Worm (Caenorhabditis elegans) whole organism, young adult: Measurements from ENCODE around the gene H40L08.3.

ENCODE experiments used
- B0336.3 ChIP-seq: fragments of 200-800 bp; sonication (Bioruptor generic); IDR thresholded peaks from 2 replicates; pipeline ENCODE4 v1.3.6; 2022; ENCODE audit warnings: missing genetic modification characterization, missing compliant biosample characterization
- C17E4.6 ChIP-seq: fragments of 200-800 bp; sonication (Bioruptor generic); IDR thresholded peaks from 2 replicates; pipeline ENCODE4 v1.3.6; 2022; ENCODE audit warnings: missing genetic modification reagents, missing genetic modification characterization, missing compliant biosample characterization
- F10E7.11 ChIP-seq: sonication (generic microtip); optimal IDR thresholded peaks from 2 replicates; lab custom pipeline; 2017; ENCODE audit warnings: mild to moderate bottlenecking, missing genetic modification characterization, moderate library complexity, missing compliant biosample characterization
- F22D6.2 ChIP-seq: sonication (generic microtip); optimal IDR thresholded peaks from 2 replicates; lab custom pipeline; 2016; ENCODE audit warnings: mild to moderate bottlenecking, missing genetic modification characterization, missing compliant biosample characterization
- F39B2.1 ChIP-seq: fragments of 200-800 bp; sonication (Bioruptor generic); IDR thresholded peaks from 2 replicates; pipeline ENCODE4 v1.3.6; 2022; ENCODE audit warnings: missing genetic modification reagents, missing genetic modification characterization, missing compliant biosample characterization
- F49E8.2 ChIP-seq: sonication (generic microtip); optimal IDR thresholded peaks from 3 replicates; lab custom pipeline; 2017; ENCODE audit warnings: missing genetic modification characterization, mild to moderate bottlenecking, missing compliant biosample characterization, antibody characterized with exemption, moderate library complexity; ENCODE audit not compliant: insufficient read depth
- K12H6.12 ChIP-seq: fragments of 200-800 bp; sonication (Bioruptor generic); optimal IDR thresholded peaks from 2 replicates; lab custom pipeline; 2018; ENCODE audit warnings: mild to moderate bottlenecking, missing genetic modification characterization, missing compliant biosample characterization
- T07F8.4 ChIP-seq: sonication (generic microtip); optimal IDR thresholded peaks from 2 replicates; lab custom pipeline; 2016; ENCODE audit warnings: mild to moderate bottlenecking, missing genetic modification characterization, moderate library complexity, missing compliant biosample characterization
- Y53G8AR.9 ChIP-seq: fragments of 200-800 bp; sonication (Bioruptor generic); conservative IDR thresholded peaks from 2 replicates; pipeline ENCODE4 v1.3.6; 2022; ENCODE audit warnings: missing genetic modification reagents, missing genetic modification characterization, missing compliant biosample characterization
- Y56A3A.18 ChIP-seq: fragments of 200-800 bp; sonication (Bioruptor generic); IDR thresholded peaks from 2 replicates; pipeline ENCODE4 v1.3.6; 2022; ENCODE audit warnings: missing genetic modification reagents, missing genetic modification characterization, missing compliant biosample characterization
- Y79H2A.3 ChIP-seq: fragments of 200-800 bp; sonication (Bioruptor generic); conservative IDR thresholded peaks from 2 replicates; pipeline ENCODE4 v1.3.6; 2022; ENCODE audit warnings: missing genetic modification reagents, missing genetic modification characterization, missing compliant biosample characterization
- Y95B8A.8 ChIP-seq: fragments of 200-800 bp; sonication (Bioruptor generic); IDR thresholded peaks from 2 replicates; pipeline ENCODE4 v1.3.6; 2022; ENCODE audit warnings: missing genetic modification reagents, missing genetic modification characterization, missing compliant biosample characterization
- ZK185.1 ChIP-seq: sonication (generic microtip); optimal IDR thresholded peaks from 2 replicates; lab custom pipeline; 2016; ENCODE audit warnings: mild to moderate bottlenecking, missing genetic modification characterization, missing compliant biosample characterization; ENCODE audit not compliant: poor library complexity, severe bottlenecking
- akir-1 ChIP-seq: fragments of 200-800 bp; sonication (Bioruptor generic); optimal IDR thresholded peaks from 2 replicates; lab custom pipeline; 2018; ENCODE audit warnings: mild to moderate bottlenecking, missing genetic modification characterization, moderate library complexity, missing compliant biosample characterization
- ama-1 ChIP-seq, 3 experiments: fragments of 150-350 bp in 1 of 3; sonication (generic microtip) in 2 of 3; optimal IDR thresholded peaks; 2 replicates each; lab custom pipeline; 2014 to 2018; ENCODE audit warnings: missing biosample characterization in 2 of 3, missing genetic modification characterization in 2 of 3, missing genetic modification reagents in 2 of 3
- cebp-1 ChIP-seq, 2 experiments: fragments of 200-800 bp in 1 of 2; sonication (Bioruptor generic) in 1 of 2; sonication (generic microtip) in 1 of 2; IDR thresholded peaks in 1 of 2; optimal IDR thresholded peaks in 1 of 2; 2 replicates each; pipeline versions ENCODE4 v1.3.6 to Lab custom; 2017 to 2022; ENCODE audit warnings: missing compliant biosample characterization in 2 of 2, missing genetic modification characterization in 2 of 2, mild to moderate bottlenecking in 1 of 2, missing genetic modification reagents in 1 of 2, moderate library complexity in 1 of 2
- cebp-2 ChIP-seq: fragments of 200-800 bp; sonication (Bioruptor generic); IDR thresholded peaks from 2 replicates; pipeline ENCODE4 v1.3.6; 2022; ENCODE audit warnings: missing genetic modification characterization, missing compliant biosample characterization
- ceh-58 ChIP-seq: fragments of 200-800 bp; sonication (Bioruptor generic); IDR thresholded peaks from 2 replicates; pipeline ENCODE4 v1.3.6; 2022; ENCODE audit warnings: missing genetic modification characterization, missing compliant biosample characterization
- ceh-79 ChIP-seq: sonication (generic microtip); optimal IDR thresholded peaks from 2 replicates; lab custom pipeline; 2017; ENCODE audit warnings: mild to moderate bottlenecking, missing genetic modification characterization, missing compliant biosample characterization
- ceh-91 ChIP-seq: fragments of 200-800 bp; sonication (Bioruptor generic); IDR thresholded peaks from 2 replicates; pipeline ENCODE4 v1.3.6; 2022; ENCODE audit warnings: missing genetic modification reagents, missing genetic modification characterization, missing compliant biosample characterization
- chd-7 ChIP-seq: sonication (generic microtip); optimal IDR thresholded peaks from 2 replicates; lab custom pipeline; 2016; ENCODE audit warnings: mild to moderate bottlenecking, missing genetic modification characterization, moderate library complexity, missing compliant biosample characterization
- dox-1 ChIP-seq: fragments of 200-800 bp; sonication (Bioruptor generic); IDR thresholded peaks from 2 replicates; pipeline ENCODE4 v1.3.6; 2022; ENCODE audit warnings: missing genetic modification reagents, missing genetic modification characterization, missing compliant biosample characterization
- dpff-1 ChIP-seq: sonication (generic microtip); optimal IDR thresholded peaks from 2 replicates; lab custom pipeline; 2017; ENCODE audit warnings: mild to moderate bottlenecking, missing genetic modification characterization, missing compliant biosample characterization
- dpl-1 ChIP-seq: fragments of 150-350 bp; optimal IDR thresholded peaks from 2 replicates; lab custom pipeline; 2014; ENCODE audit warnings: missing biosample characterization, missing genetic modification reagents, missing genetic modification characterization
- efl-1 ChIP-seq: fragments of 150-350 bp; optimal IDR thresholded peaks from 2 replicates; lab custom pipeline; 2014; ENCODE audit warnings: missing biosample characterization, missing genetic modification reagents, missing genetic modification characterization
- egrh-3 ChIP-seq: fragments of 200-800 bp; sonication (Bioruptor generic); IDR thresholded peaks from 2 replicates; pipeline ENCODE4 v1.3.6; 2022; ENCODE audit warnings: missing genetic modification reagents, missing genetic modification characterization, missing compliant biosample characterization
- hsf-1 ChIP-seq: fragments of 200-800 bp; sonication (Bioruptor generic); IDR thresholded peaks from 2 replicates; pipeline ENCODE4 v1.3.6; 2022; ENCODE audit warnings: missing genetic modification reagents, missing genetic modification characterization, missing compliant biosample characterization
- let-526 ChIP-seq: fragments of 200-800 bp; sonication (Bioruptor generic); IDR thresholded peaks from 2 replicates; pipeline ENCODE4 v1.3.6; 2022; ENCODE audit warnings: missing genetic modification reagents, missing genetic modification characterization, missing compliant biosample characterization
- lin-26 ChIP-seq: fragments of 200-800 bp; sonication (Bioruptor generic); IDR thresholded peaks from 2 replicates; pipeline ENCODE4 v1.3.6; 2022; ENCODE audit warnings: missing genetic modification reagents, missing genetic modification characterization, missing compliant biosample characterization
- lin-54 ChIP-seq: fragments of 200-800 bp; sonication (Bioruptor generic); optimal IDR thresholded peaks from 2 replicates; lab custom pipeline; 2018; ENCODE audit warnings: mild to moderate bottlenecking, missing genetic modification characterization, missing compliant biosample characterization
- madf-3 ChIP-seq: fragments of 200-800 bp; sonication (Bioruptor generic); IDR thresholded peaks from 2 replicates; pipeline ENCODE4 v1.3.6; 2022; ENCODE audit warnings: missing genetic modification reagents, missing genetic modification characterization, missing compliant biosample characterization
- madf-6 ChIP-seq: fragments of 200-800 bp; sonication (Bioruptor generic); IDR thresholded peaks from 2 replicates; pipeline ENCODE4 v1.3.6; 2022; ENCODE audit warnings: missing genetic modification reagents, missing genetic modification characterization, missing compliant biosample characterization
- mel-28 ChIP-seq: sonication (generic microtip); optimal IDR thresholded peaks from 2 replicates; lab custom pipeline; 2016; ENCODE audit warnings: borderline replicate concordance, mild to moderate bottlenecking, missing genetic modification characterization, missing compliant biosample characterization
- nfya-1 ChIP-seq: sonication (generic microtip); optimal IDR thresholded peaks from 2 replicates; lab custom pipeline; 2017; ENCODE audit warnings: antibody characterized with exemption, missing compliant biosample characterization, missing genetic modification characterization, borderline replicate concordance; ENCODE audit not compliant: insufficient read depth
- nfya-2 ChIP-seq: fragments of 200-800 bp; sonication (Bioruptor generic); IDR thresholded peaks from 2 replicates; pipeline ENCODE4 v1.3.6; 2022; ENCODE audit warnings: missing genetic modification reagents, missing genetic modification characterization, missing compliant biosample characterization
- pbrm-1 ChIP-seq: fragments of 200-800 bp; sonication (Bioruptor generic); IDR thresholded peaks from 2 replicates; pipeline ENCODE4 v1.3.6; 2022; ENCODE audit warnings: missing genetic modification reagents, missing genetic modification characterization, missing compliant biosample characterization
- rcor-1 ChIP-seq: fragments of 200-800 bp; sonication (Bioruptor generic); IDR thresholded peaks from 2 replicates; pipeline ENCODE4 v1.3.6; 2022; ENCODE audit warnings: missing genetic modification reagents, missing genetic modification characterization, missing compliant biosample characterization
- rec-8 ChIP-seq, 2 experiments: sonication (generic microtip); optimal IDR thresholded peaks; 2 replicates each; lab custom pipeline; 2016; ENCODE audit warnings: mild to moderate bottlenecking in 2 of 2, missing genetic modification characterization in 2 of 2, missing genetic modification reagents in 2 of 2, missing genotype in 2 of 2, missing biosample characterization in 1 of 2, missing compliant biosample characterization in 1 of 2, moderate library complexity in 1 of 2
- snpc-1.1 ChIP-seq: sonication (generic microtip); optimal IDR thresholded peaks from 2 replicates; lab custom pipeline; 2017; ENCODE audit warnings: missing genetic modification characterization, mild to moderate bottlenecking, missing compliant biosample characterization, antibody characterized with exemption, moderate library complexity, missing genotype, missing genetic modification reagents; ENCODE audit not compliant: insufficient read depth
- snpc-4 ChIP-seq, 5 experiments: fragments of 150-350 bp in 1 of 5; sonication (generic microtip) in 4 of 5; optimal IDR thresholded peaks; 2 replicates each; lab custom pipeline; 2014 to 2018; ENCODE audit warnings: missing genetic modification characterization in 5 of 5, missing biosample characterization in 3 of 5, antibody characterized with exemption in 2 of 5, mild to moderate bottlenecking in 2 of 5, missing compliant biosample characterization in 2 of 5, missing genotype in 2 of 5, moderate library complexity in 2 of 5, missing genetic modification reagents in 1 of 5
- sptf-2 ChIP-seq: fragments of 200-800 bp; sonication (Bioruptor generic); optimal IDR thresholded peaks from 2 replicates; lab custom pipeline; 2018; ENCODE audit warnings: mild to moderate bottlenecking, missing genetic modification characterization, missing compliant biosample characterization
- tbx-9 ChIP-seq: sonication (generic microtip); optimal IDR thresholded peaks from 2 replicates; lab custom pipeline; 2016; ENCODE audit warnings: borderline replicate concordance, missing genetic modification characterization, inconsistent platforms, missing compliant biosample characterization
- xnd-1 ChIP-seq: sonication (generic microtip); optimal IDR thresholded peaks from 2 replicates; lab custom pipeline; 2016; ENCODE audit warnings: missing genotype, missing genetic modification reagents, missing genetic modification characterization, missing compliant biosample characterization
- ztf-22 ChIP-seq: fragments of 200-800 bp; sonication (Bioruptor generic); optimal IDR thresholded peaks from 2 replicates; lab custom pipeline; 2018; ENCODE audit warnings: mild to moderate bottlenecking, missing genetic modification characterization, moderate library complexity, missing compliant biosample characterization
- ztf-3 ChIP-seq: fragments of 200-800 bp; sonication (Bioruptor generic); optimal IDR thresholded peaks from 2 replicates; lab custom pipeline; 2018; ENCODE audit warnings: mild to moderate bottlenecking, missing genetic modification characterization, missing compliant biosample characterization

The H40L08.3 gene

DNA sequence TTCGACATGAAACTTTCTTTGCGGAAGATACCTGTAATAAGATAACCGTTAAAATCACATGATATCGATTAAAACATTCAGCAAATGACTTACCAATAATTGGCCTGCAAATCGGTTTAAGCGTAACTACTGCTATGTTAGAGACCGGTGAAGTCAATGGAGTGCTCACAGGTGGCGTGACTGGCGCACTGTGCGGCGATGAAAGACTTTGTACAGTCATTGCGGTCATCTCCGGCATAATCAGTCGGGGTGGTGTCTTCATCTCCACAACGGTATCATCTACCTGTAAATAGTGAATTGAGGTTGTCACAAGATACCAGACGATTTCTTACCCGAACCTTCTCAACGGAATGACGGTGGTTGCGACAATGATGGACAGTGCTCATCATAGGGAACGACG lies 1.0 kb upstream of the H40L08.3 start:
- TF ChIP-seq efl-1 (GFP tag; lab: Kevin White, UChicago) (no peak), hsf-1 (GFP tag; lab: Robert Waterston, UW) (no peak), ama-1 (optimal IDR thresholded peaks at IDR 0.05; lab: Kevin White, UChicago) (peak; percentile 13), ama-1 (GFP tag; optimal IDR thresholded peaks at IDR 0.05; lab: Kevin White, UChicago) (no peak), rec-8 (tag; optimal IDR thresholded peaks at IDR 0.05; lab: Kevin White, UChicago) (no peak), egrh-3 (GFP tag; lab: Robert Waterston, UW) (no peak), Y56A3A.18 (0 out of 2 replicates have a peak, but pooled peaks have one; percentile 28), snpc-1.1 (tag; lab: Kevin White, UChicago) (no peak), madf-3 (no peak), F39B2.1 (GFP tag; lab: Robert Waterston, UW) (no peak), nfya-2 (no peak), lin-26 (GFP tag; lab: Robert Waterston, UW) (no peak), madf-6 (GFP tag; lab: Robert Waterston, UW) (0 out of 2 replicates have a peak, but pooled peaks have one; percentile 6), cebp-1 (GFP tag; IDR thresholded peaks at IDR 0.05; lab: Robert Waterston, UW) (no peak), cebp-1 (tag; optimal IDR thresholded peaks at IDR 0.05; lab: Kevin White, UChicago) (no peak), B0336.3 (GFP tag; lab: Robert Waterston, UW) (no peak), ceh-58 (GFP tag; lab: Robert Waterston, UW) (no peak), K12H6.12 (no peak), ceh-91 (no peak), T07F8.4 (tag; lab: Kevin White, UChicago) (no peak), akir-1 (GFP tag; lab: Kevin White, UChicago) (no peak), ZK185.1 (tag; lab: Kevin White, UChicago) (no peak), C17E4.6 (GFP tag; lab: Robert Waterston, UW) (no peak), dpl-1 (GFP tag; lab: Kevin White, UChicago) (no peak), F10E7.11 (tag; lab: Kevin White, UChicago) (no peak), mel-28 (tag; lab: Kevin White, UChicago) (no peak), let-526 (GFP tag; lab: Robert Waterston, UW) (no peak), F22D6.2 (tag; lab: Kevin White, UChicago) (no peak)

DNA sequence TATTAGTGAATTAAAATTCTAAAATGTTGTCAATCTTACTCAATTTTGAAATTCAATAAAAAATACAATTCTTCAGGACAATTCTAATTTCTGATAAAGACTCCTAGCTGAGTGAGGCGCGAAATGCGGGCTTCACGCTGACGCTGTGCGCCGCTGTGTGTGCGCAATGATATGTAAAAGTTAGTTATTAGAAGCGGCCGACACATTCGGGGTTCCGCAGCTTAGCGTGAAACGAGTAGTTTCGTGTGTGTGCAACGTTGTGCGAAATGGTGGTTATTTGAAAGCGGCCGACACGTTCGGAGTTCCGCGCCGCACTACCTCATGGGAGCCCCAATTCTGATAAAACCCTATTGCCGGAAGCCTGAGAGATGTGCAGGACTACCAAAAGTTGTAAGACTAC lies 722 bp downstream of the H40L08.3 start:
- TF ChIP-seq Y79H2A.3 (GFP tag; lab: Robert Waterston, UW) (no peak), ceh-91 (no peak), dpff-1 (tag; lab: Kevin White, UChicago) (no peak), dox-1 (GFP tag; lab: Robert Waterston, UW) (no peak), pbrm-1 (GFP tag; lab: Robert Waterston, UW) (no peak), ztf-3 (GFP tag; lab: Kevin White, UChicago) (no peak), sptf-2 (GFP tag; lab: Kevin White, UChicago) (no peak), nfya-2 (no peak), F22D6.2 (tag; lab: Kevin White, UChicago) (no peak), nfya-1 (tag; lab: Kevin White, UChicago) (no peak), snpc-1.1 (tag; lab: Kevin White, UChicago) (peak; percentile 30), rcor-1 (GFP tag; lab: Robert Waterston, UW) (no peak), F49E8.2 (tag; lab: Kevin White, UChicago) (no peak), Y53G8AR.9 (GFP tag; lab: Robert Waterston, UW) (no peak), K12H6.12 (no peak), snpc-4 (GFP tag; optimal IDR thresholded peaks at IDR 0.05; lab: Kevin White, UChicago) (no peak), snpc-4 (tag; optimal IDR thresholded peaks at IDR 0.05; lab: Kevin White, UChicago) (peak in 2 of 4 experiments; percentile 51 to 80), tbx-9 (tag; lab: Kevin White, UChicago) (no peak), cebp-2 (GFP tag; lab: Robert Waterston, UW) (no peak), Y95B8A.8 (GFP tag; lab: Robert Waterston, UW) (0 out of 2 replicates have a peak, but pooled peaks have one; percentile 7), lin-54 (GFP tag; lab: Kevin White, UChicago) (no peak), chd-7 (no peak), ztf-22 (no peak), ceh-79 (no peak), xnd-1 (tag; lab: Kevin White, UChicago) (no peak)
